Fruit fly (Drosophila melanogaster) whole organism, embryonic: ENCODE results near the gene rictor.

ENCODE experiments used
- Aef1 ChIP-seq: fragments of 200-800 bp; sonication (Bioruptor generic); IDR thresholded peaks from 3 replicates; pipeline ENCODE4 v1.3.6; 2022; ENCODE audit warnings: missing biosample characterization, missing genetic modification characterization
- CG10366 ChIP-seq: fragments of 200-800 bp; sonication (Bioruptor generic); IDR thresholded peaks from 2 replicates; pipeline ENCODE4 v1.3.6; 2022; ENCODE audit warnings: missing biosample characterization, missing genetic modification characterization
- CG10959 ChIP-seq: fragments of 200-800 bp; sonication (Bioruptor generic); IDR thresholded peaks from 2 replicates; pipeline ENCODE4 v1.3.6; 2022; ENCODE audit warnings: missing biosample characterization, missing genetic modification characterization
- CG11696 ChIP-seq: fragments of 200-800 bp; sonication (Bioruptor generic); IDR thresholded peaks from 2 replicates; pipeline ENCODE4 v1.3.6; 2022; ENCODE audit warnings: missing biosample characterization, missing genetic modification characterization
- CG12071 ChIP-seq: fragments of 200-800 bp; sonication (Bioruptor generic); optimal IDR thresholded peaks from 3 replicates; lab custom pipeline; 2018; ENCODE audit warnings: missing biosample characterization, mild to moderate bottlenecking, missing genetic modification characterization
- CG12299 ChIP-seq: fragments of 200-800 bp; sonication (Bioruptor generic); optimal IDR thresholded peaks from 2 replicates; lab custom pipeline; 2018; ENCODE audit warnings: missing biosample characterization, mild to moderate bottlenecking, missing genetic modification characterization
- CG15269 ChIP-seq: fragments of 200-800 bp; sonication (Bioruptor generic); optimal IDR thresholded peaks from 2 replicates; lab custom pipeline; 2018; ENCODE audit warnings: missing biosample characterization, mild to moderate bottlenecking, missing genetic modification characterization, moderate library complexity
- CG15479 ChIP-seq: fragments of 200-800 bp; sonication (Bioruptor generic); optimal IDR thresholded peaks from 3 replicates; lab custom pipeline; 2019; ENCODE audit warnings: missing biosample characterization, mild to moderate bottlenecking, missing genetic modification characterization, moderate library complexity
- CG2116 ChIP-seq: fragments of 200-800 bp; sonication (Bioruptor generic); optimal IDR thresholded peaks from 3 replicates; lab custom pipeline; 2018; ENCODE audit warnings: missing biosample characterization, mild to moderate bottlenecking, missing genetic modification characterization
- CG2202 ChIP-seq: fragments of 200-800 bp; sonication (Bioruptor generic); optimal IDR thresholded peaks from 2 replicates; lab custom pipeline; 2018; ENCODE audit warnings: missing biosample characterization, mild to moderate bottlenecking, missing genetic modification characterization
- CG30431 ChIP-seq: fragments of 200-800 bp; sonication (Bioruptor generic); optimal IDR thresholded peaks from 2 replicates; lab custom pipeline; 2017; ENCODE audit warnings: missing biosample characterization, missing genetic modification characterization
- CG3065 ChIP-seq: fragments of 200-800 bp; sonication (Bioruptor generic); optimal IDR thresholded peaks from 2 replicates; lab custom pipeline; 2016; ENCODE audit warnings: missing biosample characterization, missing genetic modification characterization
- CG3407 ChIP-seq: fragments of 200-800 bp; sonication (Bioruptor generic); optimal IDR thresholded peaks from 2 replicates; lab custom pipeline; 2018; ENCODE audit warnings: missing biosample characterization, mild to moderate bottlenecking, missing genetic modification characterization
- CG3995 ChIP-seq: fragments of 200-800 bp; sonication (Bioruptor generic); optimal IDR thresholded peaks from 3 replicates; lab custom pipeline; 2016; ENCODE audit warnings: missing biosample characterization, missing genetic modification characterization
- CG4730 ChIP-seq: fragments of 200-800 bp; sonication (Bioruptor generic); IDR thresholded peaks from 2 replicates; pipeline ENCODE4 v1.3.6; 2022; ENCODE audit warnings: missing biosample characterization, missing genetic modification characterization
- CG6272 ChIP-seq: fragments of 200-800 bp; sonication (Bioruptor generic); IDR thresholded peaks from 2 replicates; pipeline ENCODE4 v1.3.6; 2022; ENCODE audit warnings: missing biosample characterization, missing genetic modification characterization
- CG7839 ChIP-seq: fragments of 200-800 bp; sonication (Bioruptor generic); optimal IDR thresholded peaks from 3 replicates; lab custom pipeline; 2018; ENCODE audit warnings: missing biosample characterization, mild to moderate bottlenecking, missing genetic modification characterization, moderate library complexity
- CrebB ChIP-seq: fragments of 200-800 bp; sonication (Bioruptor generic); optimal IDR thresholded peaks from 3 replicates; lab custom pipeline; 2018; ENCODE audit warnings: missing biosample characterization, mild to moderate bottlenecking, missing genetic modification characterization
- Gsc ChIP-seq: fragments of 200-800 bp; sonication (Bioruptor generic); IDR thresholded peaks from 2 replicates; pipeline ENCODE4 v1.3.6; 2022; ENCODE audit warnings: missing biosample characterization, missing genetic modification characterization
- HLH3B ChIP-seq: fragments of 200-800 bp; sonication (Bioruptor generic); IDR thresholded peaks from 2 replicates; pipeline ENCODE4 v1.3.6; 2022; ENCODE audit warnings: missing biosample characterization, missing genetic modification characterization
- HLH54F ChIP-seq: fragments of 200-800 bp; sonication (Bioruptor generic); optimal IDR thresholded peaks from 3 replicates; lab custom pipeline; 2016; ENCODE audit warnings: missing biosample characterization, missing genetic modification characterization
- Hr3 ChIP-seq: fragments of 200-800 bp; sonication (Bioruptor generic); optimal IDR thresholded peaks from 3 replicates; lab custom pipeline; 2016; ENCODE audit warnings: missing biosample characterization, missing genetic modification characterization
- Oaz ChIP-seq: fragments of 200-800 bp; sonication (Bioruptor generic); IDR thresholded peaks from 2 replicates; pipeline ENCODE4 v1.3.6; 2022; ENCODE audit warnings: missing biosample characterization, missing genetic modification characterization
- PHDP ChIP-seq: fragments of 200-800 bp; sonication (Bioruptor generic); optimal IDR thresholded peaks from 3 replicates; lab custom pipeline; 2018; ENCODE audit warnings: missing biosample characterization, mild to moderate bottlenecking, missing genetic modification characterization, moderate library complexity
- Stat92E ChIP-seq, 3 experiments: fragments of >200 bp in 2 of 3; fragments of 200-800 bp in 1 of 3; sonication (Bioruptor generic) in 1 of 3; optimal IDR thresholded peaks; 2 replicates each; lab custom pipeline; 2017 to 2019; ENCODE audit warnings: missing biosample characterization in 3 of 3, missing genetic modification characterization in 3 of 3, mild to moderate bottlenecking in 1 of 3, moderate library complexity in 1 of 3
- Taf1 ChIP-seq: fragments of 200-800 bp; sonication (Bioruptor generic); IDR thresholded peaks from 2 replicates; pipeline ENCODE4 v1.3.6; 2022; ENCODE audit warnings: missing biosample characterization, missing genetic modification characterization
- bigmax ChIP-seq: fragments of 200-800 bp; sonication (Bioruptor generic); optimal IDR thresholded peaks from 2 replicates; lab custom pipeline; 2018; ENCODE audit warnings: missing biosample characterization, mild to moderate bottlenecking, missing genetic modification characterization
- chif ChIP-seq, 2 experiments: fragments of 200-800 bp; sonication (Bioruptor generic); optimal IDR thresholded peaks; 3 replicates each; lab custom pipeline; 2016; ENCODE audit warnings: missing biosample characterization in 2 of 2, missing genetic modification characterization in 2 of 2
- chn ChIP-seq: fragments of 200-800 bp; sonication (Bioruptor generic); optimal IDR thresholded peaks from 2 replicates; lab custom pipeline; 2016; ENCODE audit warnings: missing biosample characterization, missing genetic modification characterization
- croc ChIP-seq: fragments of 200-800 bp; sonication (Bioruptor generic); conservative IDR thresholded peaks from 3 replicates; pipeline ENCODE4 v1.3.6; 2022; ENCODE audit warnings: missing biosample characterization, missing genetic modification characterization
- gcm ChIP-seq: fragments of 200-800 bp; sonication (Bioruptor generic); optimal IDR thresholded peaks from 2 replicates; lab custom pipeline; 2019; ENCODE audit warnings: missing biosample characterization, mild to moderate bottlenecking, missing genetic modification characterization, moderate library complexity
- gcm2 ChIP-seq: fragments of 200-800 bp; sonication (Bioruptor generic); optimal IDR thresholded peaks from 2 replicates; lab custom pipeline; 2016; ENCODE audit warnings: missing biosample characterization, missing genetic modification characterization
- grn ChIP-seq: fragments of 200-800 bp; sonication (Bioruptor generic); optimal IDR thresholded peaks from 3 replicates; lab custom pipeline; 2017; ENCODE audit warnings: missing biosample characterization, missing genetic modification characterization
- hb ChIP-seq: fragments of 200-800 bp; sonication (Bioruptor generic); IDR thresholded peaks from 3 replicates; pipeline ENCODE4 v1.3.6; 2022; ENCODE audit warnings: missing biosample characterization, missing genetic modification characterization; ENCODE audit not compliant: partially characterized antibody
- hkb ChIP-seq, 2 experiments: fragments of 200-800 bp in 1 of 2; fragments of >200 bp in 1 of 2; sonication (Bioruptor generic) in 1 of 2; IDR thresholded peaks in 1 of 2; optimal IDR thresholded peaks in 1 of 2; 2 replicates each; pipeline versions ENCODE4 v1.3.6 to Lab custom; 2017 to 2022; ENCODE audit warnings: missing biosample characterization in 1 of 2, missing genetic modification characterization in 1 of 2
- knrl ChIP-seq: fragments of 200-800 bp; sonication (Bioruptor generic); IDR thresholded peaks from 3 replicates; pipeline ENCODE4 v1.3.6; 2022; ENCODE audit warnings: missing biosample characterization, missing genetic modification characterization; ENCODE audit not compliant: partially characterized antibody
- lab ChIP-seq: fragments of 200-800 bp; sonication (Bioruptor generic); optimal IDR thresholded peaks from 3 replicates; lab custom pipeline; 2017; ENCODE audit warnings: missing biosample characterization, missing genetic modification characterization, mild to moderate bottlenecking, moderate library complexity, missing genetic modification reagents
- lmd ChIP-seq: fragments of 200-800 bp; sonication (Bioruptor generic); IDR thresholded peaks from 2 replicates; pipeline ENCODE4 v1.3.6; 2022; ENCODE audit warnings: missing biosample characterization, missing genetic modification characterization
- mirr ChIP-seq: fragments of 200-800 bp; sonication (Bioruptor generic); optimal IDR thresholded peaks from 3 replicates; lab custom pipeline; 2018; ENCODE audit warnings: missing biosample characterization, mild to moderate bottlenecking, missing genetic modification characterization
- nerfin-1 ChIP-seq: fragments of 200-800 bp; sonication (Bioruptor generic); optimal IDR thresholded peaks from 3 replicates; lab custom pipeline; 2019; ENCODE audit warnings: missing biosample characterization, mild to moderate bottlenecking, missing genetic modification characterization, moderate library complexity
- nmo ChIP-seq: fragments of 200-800 bp; sonication (Bioruptor generic); optimal IDR thresholded peaks from 2 replicates; lab custom pipeline; 2018; ENCODE audit warnings: missing biosample characterization, mild to moderate bottlenecking, missing genetic modification characterization, moderate library complexity
- odd ChIP-seq: fragments of 200-800 bp; sonication (Bioruptor generic); optimal IDR thresholded peaks from 2 replicates; lab custom pipeline; 2017; ENCODE audit warnings: missing biosample characterization, mild to moderate bottlenecking, missing genetic modification characterization
- onecut ChIP-seq: fragments of 200-800 bp; sonication (Bioruptor generic); IDR thresholded peaks from 2 replicates; pipeline ENCODE4 v1.3.6; 2022; ENCODE audit warnings: missing biosample characterization, missing genetic modification characterization
- prd ChIP-seq, 3 experiments: fragments of >200 bp in 2 of 3; fragments of 200-800 bp in 1 of 3; sonication (Bioruptor generic) in 1 of 3; optimal IDR thresholded peaks in 2 of 3; IDR thresholded peaks in 1 of 3; 2 replicates in 2 of 3; 3 replicates in 1 of 3; pipeline versions ENCODE4 v1.3.6 to Lab custom; 2017 to 2022; ENCODE audit warnings: missing biosample characterization in 1 of 3, missing genetic modification characterization in 1 of 3
- sim ChIP-seq: fragments of 200-800 bp; sonication (Bioruptor generic); IDR thresholded peaks from 2 replicates; pipeline ENCODE4 v1.3.6; 2022; ENCODE audit warnings: missing biosample characterization, missing genetic modification characterization
- sna ChIP-seq: fragments of 200-800 bp; sonication (Bioruptor generic); IDR thresholded peaks from 2 replicates; pipeline ENCODE4 v1.3.6; 2022; ENCODE audit warnings: missing biosample characterization, missing genetic modification characterization; ENCODE audit not compliant: partially characterized antibody
- sob ChIP-seq: fragments of 200-800 bp; sonication (Bioruptor generic); IDR thresholded peaks from 2 replicates; pipeline ENCODE4 v1.3.6; 2022; ENCODE audit warnings: missing biosample characterization, missing genetic modification characterization
- unc-4 ChIP-seq: fragments of 200-800 bp; sonication (Bioruptor generic); IDR thresholded peaks from 2 replicates; pipeline ENCODE4 v1.3.6; 2022; ENCODE audit warnings: missing biosample characterization, missing genetic modification characterization; ENCODE audit not compliant: partially characterized antibody
- unpg ChIP-seq: fragments of 200-800 bp; sonication (Bioruptor generic); optimal IDR thresholded peaks from 3 replicates; lab custom pipeline; 2018; ENCODE audit warnings: missing biosample characterization, mild to moderate bottlenecking, missing genetic modification characterization, moderate library complexity
- vvl ChIP-seq: fragments of 200-800 bp; sonication (Bioruptor generic); IDR thresholded peaks from 2 replicates; pipeline ENCODE4 v1.3.6; 2022; ENCODE audit warnings: missing biosample characterization, missing genetic modification characterization

The rictor gene

DNA sequence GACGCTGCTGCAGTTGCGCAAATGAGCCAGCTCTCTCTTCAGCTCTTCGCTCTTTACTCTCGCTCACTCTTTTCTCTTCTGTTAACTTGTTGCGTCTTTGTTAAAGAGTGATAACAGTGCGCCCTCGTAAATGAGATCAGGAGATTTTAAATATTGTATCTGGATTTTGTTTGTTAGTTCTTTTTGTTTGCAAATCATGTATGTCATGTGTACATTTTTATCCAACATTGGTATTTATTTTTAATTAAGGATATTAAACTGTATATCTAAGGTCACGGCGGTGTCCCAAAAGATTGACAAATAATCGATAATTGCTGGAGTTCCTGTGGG lies 37.7 kb upstream of the rictor start (continued):
- TF ChIP-seq Oaz (GFP tag; lab: Robert Waterston, UW) (no peak), sna (GFP tag; lab: Robert Waterston, UW) (no peak), CG3407 (GFP tag; lab: Kevin White, UChicago) (no peak), HLH54F (peak; percentile 32), CG10366 (GFP tag; lab: Robert Waterston, UW) (peak; percentile 70), CG3995 (GFP tag; lab: Kevin White, UChicago) (no peak), Taf1 (GFP tag; lab: Robert Waterston, UW) (0 out of 2 replicates have a peak, but pooled peaks have one; percentile 15), CG7839 (tag; lab: Kevin White, UChicago) (peak; percentile 52), CG15269 (tag; lab: Kevin White, UChicago) (peak; percentile 50), Aef1 (GFP tag; lab: Robert Waterston, UW) (peak; percentile 37; the same call in 2 of the 3 replicates), CG11696 (peak; percentile 41; the same call in 1 of the 2 replicates), Hr3 (GFP tag; lab: Kevin White, UChicago) (no peak), chn (GFP tag; lab: Kevin White, UChicago) (peak; percentile 65), unpg (GFP tag; lab: Kevin White, UChicago) (peak; percentile 65), HLH3B (GFP tag; lab: Robert Waterston, UW) (peak; percentile 54; the same call in 1 of the 2 replicates), lmd (GFP tag; lab: Robert Waterston, UW) (peak; percentile 64), vvl (GFP tag; lab: Robert Waterston, UW) (peak; percentile 81), CG6272 (GFP tag; lab: Robert Waterston, UW) (no peak), gcm2 (GFP tag; lab: Kevin White, UChicago) (no peak), nerfin-1 (tag; lab: Kevin White, UChicago) (no peak), mirr (no peak), Gsc (no peak), CG2116 (GFP tag; lab: Kevin White, UChicago) (no peak), knrl (no peak; the same call in 2 of the 3 replicates), PHDP (tag; lab: Kevin White, UChicago) (peak; percentile 42), CrebB (tag; lab: Kevin White, UChicago) (no peak), prd (optimal IDR thresholded peaks at IDR 0.05; lab: Kevin White, UChicago) (no peak), prd (GFP tag; IDR thresholded peaks at IDR 0.05; lab: Robert Waterston, UW) (peak; percentile 71), CG10959 (GFP tag; lab: Robert Waterston, UW) (peak; percentile 42; the same call in 1 of the 2 replicates), sim (no peak; the same call in 1 of the 2 replicates), CG15479 (no peak), CG3065 (GFP tag; lab: Kevin White, UChicago) (no peak), bigmax (GFP tag; lab: Kevin White, UChicago) (no peak), grn (no peak), CG12071 (peak; percentile 28), sob (peak; percentile 41), chif (GFP tag; optimal IDR thresholded peaks at IDR 0.05; lab: Kevin White, UChicago) (peak; percentile 18 to 61), lab (no peak), hkb (optimal IDR thresholded peaks at IDR 0.05; lab: Kevin White, UChicago) (no peak), hkb (GFP tag; IDR thresholded peaks at IDR 0.05; lab: Robert Waterston, UW) (peak; percentile 56), unc-4 (GFP tag; lab: Robert Waterston, UW) (no peak), Stat92E (GFP tag; optimal IDR thresholded peaks at IDR 0.05; lab: Kevin White, UChicago) (no peak), gcm (GFP tag; lab: Kevin White, UChicago) (peak; percentile 47), odd (GFP tag; lab: Kevin White, UChicago) (no peak), croc (GFP tag; lab: Robert Waterston, UW) (0 out of 3 replicates have a peak, but pooled peaks have one; percentile 24), CG2202 (peak; percentile 36), nmo (peak; percentile 22), hb (GFP tag; lab: Robert Waterston, UW) (no peak), CG4730 (GFP tag; lab: Robert Waterston, UW) (no peak; the same call in 1 of the 2 replicates), onecut (peak; percentile 39), CG12299 (no peak), CG30431 (GFP tag; lab: Kevin White, UChicago) (no peak)
